Fruit fly (Drosophila melanogaster): ENCODE data around the gene Dbct.

Gene Dbct

DNA sequence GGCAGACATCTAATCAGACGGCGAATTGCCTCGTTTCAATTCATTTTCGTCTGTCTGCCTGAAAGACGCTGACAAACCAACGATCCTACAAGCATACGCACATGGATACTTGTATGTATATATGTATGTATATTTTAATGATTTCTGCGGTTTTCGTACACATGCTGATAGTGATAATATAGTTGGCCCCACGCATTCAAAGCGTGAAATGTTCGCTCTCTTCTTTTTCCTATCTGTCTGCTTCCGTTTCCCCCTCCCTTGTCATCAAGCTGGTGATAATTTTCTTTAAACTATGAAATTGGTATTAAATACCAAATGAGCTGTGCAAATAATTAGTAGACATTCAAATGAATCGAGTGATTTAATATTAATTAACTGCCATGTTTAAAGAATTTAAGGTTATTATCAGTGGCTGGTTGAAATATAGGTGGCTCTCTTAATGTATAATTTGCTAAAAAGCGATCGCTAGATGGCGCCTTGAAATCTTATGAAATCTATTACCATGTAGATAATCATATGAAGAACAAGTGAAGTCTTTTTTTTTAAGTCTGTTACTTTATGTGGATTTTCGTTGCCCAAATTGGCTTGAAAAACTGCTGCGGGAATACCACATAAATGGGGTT, 5.0 kb upstream of the Dbct start, which contains the start of gene CG33177 (continued):
- TF ChIP-seq abd-A (tag; optimal IDR thresholded peaks at IDR 0.05) (peak; percentile 30), CG11504 (tag; optimal IDR thresholded peaks at IDR 0.05) (peak; percentile 28), Fer3 (tag; optimal IDR thresholded peaks at IDR 0.05) (peak; percentile 20), da (GFP tag; optimal IDR thresholded peaks at IDR 0.05) (peak; percentile 4), vvl (GFP tag; IDR thresholded peaks at IDR 0.05) (peak; percentile 34; the same call in 1 of the 2 replicates), CG14710 (tag; optimal IDR thresholded peaks at IDR 0.05) (peak; percentile 10), CG7839 (tag; optimal IDR thresholded peaks at IDR 0.05) (peak; percentile 44), CG3847 (GFP tag; IDR thresholded peaks at IDR 0.05) (no peak), CG15514 (GFP tag; optimal IDR thresholded peaks at IDR 0.05) (peak; percentile 32), run (tag; optimal IDR thresholded peaks at IDR 0.05) (peak; percentile 23), NFAT (GFP tag; IDR thresholded peaks at IDR 0.05) (0 out of 2 replicates have a peak, but pooled peaks have one; percentile 24), Mes4 (GFP tag; optimal IDR thresholded peaks at IDR 0.05) (peak; percentile 5), schlank (tag; optimal IDR thresholded peaks at IDR 0.05) (no peak), stwl (tag; optimal IDR thresholded peaks at IDR 0.05) (peak; percentile 42), bigmax (GFP tag; optimal IDR thresholded peaks at IDR 0.05) (peak; percentile 96), E2f2 (GFP tag; IDR thresholded peaks at IDR 0.05) (0 out of 2 replicates have a peak, but pooled peaks have one; percentile 9), CG12391 (tag; optimal IDR thresholded peaks at IDR 0.05) (peak; percentile 10), az2 (GFP tag; optimal IDR thresholded peaks at IDR 0.05) (peak; percentile 9), Hmr (GFP tag; optimal IDR thresholded peaks at IDR 0.05) (peak; percentile 35), Deaf1 (tag; optimal IDR thresholded peaks at IDR 0.05) (peak; percentile 11), CG17829 (tag; optimal IDR thresholded peaks at IDR 0.05) (peak; percentile 35), Chrac-16 (GFP tag; optimal IDR thresholded peaks at IDR 0.05) (peak; percentile 18), gfzf (GFP tag; optimal IDR thresholded peaks at IDR 0.05) (no peak), CG17328 (GFP tag; IDR thresholded peaks at IDR 0.05) (peak; percentile 21; the same call in 1 of the 2 replicates), CG9215 (GFP tag; IDR thresholded peaks at IDR 0.05) (no peak), Fer2 (tag; optimal IDR thresholded peaks at IDR 0.05) (no peak), CG7745 (tag; optimal IDR thresholded peaks at IDR 0.05) (peak; percentile 11), CoRest (tag; optimal IDR thresholded peaks at IDR 0.05) (peak; percentile 36), Xbp1 (GFP tag; optimal IDR thresholded peaks at IDR 0.05) (peak; percentile 28), CG11247 (GFP tag; IDR thresholded peaks at IDR 0.05) (no peak), phol (tag; optimal IDR thresholded peaks at IDR 0.05) (peak; percentile 55), Dp (GFP tag; optimal IDR thresholded peaks at IDR 0.05) (peak; percentile 8), chif (GFP tag; optimal IDR thresholded peaks at IDR 0.05) (peak in 1 of 2 experiments; percentile 35), ERR (GFP tag; optimal IDR thresholded peaks at IDR 0.05) (no peak), BEAF-32 (GFP tag; optimal IDR thresholded peaks at IDR 0.05) (peak; percentile 1), Bgb (GFP tag; IDR thresholded peaks at IDR 0.05; ENCODE audit: partially characterized antibody) (0 out of 2 replicates have a peak, but pooled peaks have one; percentile 9), slbo (GFP tag; IDR thresholded peaks at IDR 0.05) (peak; percentile 37; the same call in 1 of the 2 replicates), Hsf (GFP tag; optimal IDR thresholded peaks at IDR 0.05) (peak; percentile 16), unpg (GFP tag; optimal IDR thresholded peaks at IDR 0.05) (peak; percentile 0), Pdp1 (GFP tag; optimal IDR thresholded peaks at IDR 0.05) (peak; percentile 10 to 84), CG10267 (tag; optimal IDR thresholded peaks at IDR 0.05) (peak; percentile 33), CG9876 (GFP tag; optimal IDR thresholded peaks at IDR 0.05) (no peak), CG13424 (tag; optimal IDR thresholded peaks at IDR 0.05) (peak; percentile 21), HmgZ (tag; optimal IDR thresholded peaks at IDR 0.05) (peak; percentile 28), mirr (GFP tag; optimal IDR thresholded peaks at IDR 0.05) (peak; percentile 55), amos (GFP tag; IDR thresholded peaks at IDR 0.05; ENCODE audit: partially characterized antibody) (0 out of 2 replicates have a peak, but pooled peaks have one; percentile 10), CG8290 (GFP tag; optimal IDR thresholded peaks at IDR 0.05) (peak; percentile 43), CG8290 (tag; optimal IDR thresholded peaks at IDR 0.05) (peak in 1 of 2 experiments; percentile 8)

Data from whole organism, embryonic.